Fruit fly (Drosophila melanogaster): ENCODE data around the gene CG42507.

The CG42507 gene

dm6 chr3L:14756724-14757463 lies 868 bp downstream of the CG42507 start (continued):
- no peak for TF ChIP-seq grn (GFP tag; optimal IDR thresholded peaks at IDR 0.05)
- TF ChIP-seq lilli (GFP tag; optimal IDR thresholded peaks at IDR 0.05), result peak; percentile 95
- TF ChIP-seq tgo (GFP tag; IDR thresholded peaks at IDR 0.05), result peak; percentile 89
- TF ChIP-seq Doc2 (GFP tag; IDR thresholded peaks at IDR 0.05), result no peak; the same call in none of the 2 replicates
- TF ChIP-seq pnt (GFP tag; optimal IDR thresholded peaks at IDR 0.05), result peak; percentile 90
- TF ChIP-seq bsh (GFP tag; optimal IDR thresholded peaks at IDR 0.05), result peak; percentile 60 to 80
- peak; percentile 73 for TF ChIP-seq Asciz (GFP tag; optimal IDR thresholded peaks at IDR 0.05)
- peak; percentile 86 for TF ChIP-seq Oli (tag; optimal IDR thresholded peaks at IDR 0.05)
- peak; percentile 74 for TF ChIP-seq CG11696 (GFP tag; IDR thresholded peaks at IDR 0.05)
- peak; percentile 50; the same call in 1 of the 2 replicates for TF ChIP-seq sim (GFP tag; IDR thresholded peaks at IDR 0.05)
- TF ChIP-seq shn (GFP tag; optimal IDR thresholded peaks at IDR 0.05), result peak; percentile 92
- TF ChIP-seq CG4328 (GFP tag; optimal IDR thresholded peaks at IDR 0.05), result peak; percentile 73
- peak; percentile 93 for TF ChIP-seq so (GFP tag; IDR thresholded peaks at IDR 0.05)
- TF ChIP-seq gsb-n (tag; optimal IDR thresholded peaks at IDR 0.05), result peak; percentile 46
- TF ChIP-seq insv (GFP tag; optimal IDR thresholded peaks at IDR 0.05), result peak in 1 of 2 experiments; percentile 80
- TF ChIP-seq en (GFP tag; optimal IDR thresholded peaks at IDR 0.05), result peak; percentile 66
- peak; percentile 86 for TF ChIP-seq unpg (GFP tag; optimal IDR thresholded peaks at IDR 0.05)
- peak; percentile 46 for TF ChIP-seq CG15011 (GFP tag; optimal IDR thresholded peaks at IDR 0.05)
- peak; percentile 80 for TF ChIP-seq CG33213 (GFP tag; optimal IDR thresholded peaks at IDR 0.05)
- TF ChIP-seq CG10274 (GFP tag; optimal IDR thresholded peaks at IDR 0.05), result peak; percentile 80
- peak; percentile 12 for TF ChIP-seq Elba2 (GFP tag; optimal IDR thresholded peaks at IDR 0.05)
- peak; percentile 89 for TF ChIP-seq tin (GFP tag; optimal IDR thresholded peaks at IDR 0.05)
- TF ChIP-seq pzg (GFP tag; optimal IDR thresholded peaks at IDR 0.05), result peak; percentile 19
- TF ChIP-seq mam (GFP tag; optimal IDR thresholded peaks at IDR 0.05), result peak; percentile 96
- TF ChIP-seq ATbp (GFP tag; optimal IDR thresholded peaks at IDR 0.05), result peak; percentile 86
- peak; percentile 51 for TF ChIP-seq Neu2 (GFP tag; optimal IDR thresholded peaks at IDR 0.05; ENCODE audit: borderline replicate concordance)
- TF ChIP-seq knrl (GFP tag; IDR thresholded peaks at IDR 0.05; ENCODE audit: partially characterized antibody), result peak; percentile 25; the same call in 1 of the 3 replicates
- TF ChIP-seq vvl (GFP tag; IDR thresholded peaks at IDR 0.05), result peak; percentile 95
- TF ChIP-seq pb (GFP tag; optimal IDR thresholded peaks at IDR 0.05), result peak; percentile 93
- peak; percentile 87 for TF ChIP-seq CG7556 (GFP tag; optimal IDR thresholded peaks at IDR 0.05)
- TF ChIP-seq sima (GFP tag; optimal IDR thresholded peaks at IDR 0.05), result peak; percentile 57
- TF ChIP-seq CG32532 (GFP tag; IDR thresholded peaks at IDR 0.05), result peak; percentile 96
- TF ChIP-seq corto (GFP tag; optimal IDR thresholded peaks at IDR 0.05), result peak; percentile 81
- TF ChIP-seq da (GFP tag; optimal IDR thresholded peaks at IDR 0.05), result peak; percentile 63
- peak; percentile 12; the same call in 1 of the 2 replicates for TF ChIP-seq sna (GFP tag; IDR thresholded peaks at IDR 0.05; ENCODE audit: partially characterized antibody)
- TF ChIP-seq CG18476 (GFP tag; optimal IDR thresholded peaks at IDR 0.05), result peak; percentile 85
- peak; percentile 86 for TF ChIP-seq vfl (GFP tag; optimal IDR thresholded peaks at IDR 0.05)
- peak; percentile 92 for TF ChIP-seq CG3847 (GFP tag; IDR thresholded peaks at IDR 0.05)
- TF ChIP-seq fu2 (GFP tag; optimal IDR thresholded peaks at IDR 0.05), result peak; percentile 93
- TF ChIP-seq nerfin-1 (tag; optimal IDR thresholded peaks at IDR 0.05), result peak; percentile 59
- no peak for TF ChIP-seq ash1 (GFP tag; optimal IDR thresholded peaks at IDR 0.05)
- peak; percentile 92 for TF ChIP-seq HLH3B (GFP tag; IDR thresholded peaks at IDR 0.05)
- TF ChIP-seq sd (tag; optimal IDR thresholded peaks at IDR 0.05), result no peak
- peak; percentile 67 for TF ChIP-seq cato (GFP tag; optimal IDR thresholded peaks at IDR 0.05; ENCODE audit: borderline replicate concordance)
- peak; percentile 87 for TF ChIP-seq CG11085 (GFP tag; IDR thresholded peaks at IDR 0.05)
- peak; percentile 11 for TF ChIP-seq Dp (GFP tag; optimal IDR thresholded peaks at IDR 0.05)
- peak; percentile 88 for TF ChIP-seq CG11398 (GFP tag; optimal IDR thresholded peaks at IDR 0.05)
- peak; percentile 83 for TF ChIP-seq CG16863 (GFP tag; optimal IDR thresholded peaks at IDR 0.05)
- peak; percentile 79 for TF ChIP-seq CG31441 (GFP tag; IDR thresholded peaks at IDR 0.05)
